Fruit fly (Drosophila melanogaster) whole organism, wandering third instar larva: ENCODE data around the gene CG5273.

Experiments
- Abd-B ChIP-seq: fragments of >200 bp; optimal IDR thresholded peaks from 2 replicates; lab custom pipeline; 2017; ENCODE audit warnings: missing biosample characterization, missing genetic modification characterization
- CrebA ChIP-seq: fragments of 200-800 bp; sonication (Bioruptor generic); optimal IDR thresholded peaks from 2 replicates; lab custom pipeline; 2016; ENCODE audit warnings: missing biosample characterization, mild to moderate bottlenecking, missing genetic modification characterization, borderline replicate concordance
- Dfd ChIP-seq: fragments of >200 bp; optimal IDR thresholded peaks from 2 replicates; lab custom pipeline; 2017; ENCODE audit warnings: missing biosample characterization, missing genetic modification characterization
- Dif ChIP-seq: fragments of 200-275, 200-300 bp; sonication (Bioruptor generic); optimal IDR thresholded peaks from 2 replicates; lab custom pipeline; 2018; ENCODE audit warnings: missing biosample characterization, missing genetic modification characterization; ENCODE audit not compliant: partially characterized antibody
- GATAd ChIP-seq: sonication (Bioruptor generic); optimal IDR thresholded peaks from 2 replicates; lab custom pipeline; 2016; ENCODE audit warnings: missing biosample characterization, missing genetic modification characterization
- HLH106 ChIP-seq: fragments of 200-800 bp; optimal IDR thresholded peaks from 3 replicates; lab custom pipeline; 2019; ENCODE audit warnings: missing biosample characterization, mild to moderate bottlenecking, missing genetic modification characterization, moderate library complexity
- Hr78 ChIP-seq: fragments of >200 bp; optimal IDR thresholded peaks from 2 replicates; lab custom pipeline; 2017; ENCODE audit warnings: missing biosample characterization, missing genetic modification characterization
- N ChIP-seq: fragments of >200 bp; optimal IDR thresholded peaks from 2 replicates; lab custom pipeline; 2018; ENCODE audit warnings: missing biosample characterization, missing external identifiers, missing genetic modification characterization
- OdsH ChIP-seq: fragments of 200-800 bp; sonication (Bioruptor generic); optimal IDR thresholded peaks from 2 replicates; lab custom pipeline; 2016; ENCODE audit warnings: missing biosample characterization, mild to moderate bottlenecking, missing genetic modification characterization
- Sp1 ChIP-seq: fragments of 200-800 bp; sonication (Bioruptor generic); optimal IDR thresholded peaks from 3 replicates; lab custom pipeline; 2019; ENCODE audit warnings: missing biosample characterization, mild to moderate bottlenecking, missing genetic modification characterization, moderate library complexity
- Vsx2 ChIP-seq: fragments of 200-300, 225-300 bp; sonication (Bioruptor generic); optimal IDR thresholded peaks from 2 replicates; lab custom pipeline; 2018; ENCODE audit warnings: missing biosample characterization, missing genetic modification characterization; ENCODE audit not compliant: partially characterized antibody
- foxo ChIP-seq, 2 experiments: fragments of 200-800 bp; sonication (Bioruptor generic); optimal IDR thresholded peaks; 2 replicates in 1 of 2; 3 replicates in 1 of 2; lab custom pipeline; 2016 to 2017; ENCODE audit warnings: missing biosample characterization in 2 of 2, missing genetic modification characterization in 2 of 2
- h ChIP-seq: fragments of 200-800 bp; sonication (Bioruptor generic); optimal IDR thresholded peaks from 3 replicates; lab custom pipeline; 2016; ENCODE audit warnings: missing biosample characterization, mild to moderate bottlenecking, missing genetic modification characterization
- jim ChIP-seq: fragments of 175-275, 200-325 bp; sonication (Bioruptor generic); optimal IDR thresholded peaks from 2 replicates; lab custom pipeline; 2016; ENCODE audit warnings: missing biosample characterization, mild to moderate bottlenecking, missing genetic modification characterization
- lola ChIP-seq: fragments of >200 bp; optimal IDR thresholded peaks from 2 replicates; lab custom pipeline; 2017; ENCODE audit warnings: missing biosample characterization, missing genetic modification characterization
- psq ChIP-seq: fragments of 200-800 bp; sonication (Bioruptor generic); optimal IDR thresholded peaks from 3 replicates; lab custom pipeline; 2017; ENCODE audit warnings: missing biosample characterization, mild to moderate bottlenecking, missing genetic modification characterization, moderate library complexity
- rgr ChIP-seq: fragments of 200-800 bp; sonication (Bioruptor generic); optimal IDR thresholded peaks from 3 replicates; lab custom pipeline; 2016; ENCODE audit warnings: missing biosample characterization, mild to moderate bottlenecking, missing genetic modification characterization
- tai ChIP-seq: sonication (Bioruptor generic); optimal IDR thresholded peaks from 2 replicates; lab custom pipeline; 2016; ENCODE audit warnings: missing biosample characterization, missing genetic modification characterization
- usp ChIP-seq: fragments of >200 bp; optimal IDR thresholded peaks from 2 replicates; lab custom pipeline; 2017; ENCODE audit warnings: missing biosample characterization, missing genetic modification characterization
- woc ChIP-seq: sonication (Bioruptor generic); optimal IDR thresholded peaks from 2 replicates; lab custom pipeline; 2016; ENCODE audit warnings: missing biosample characterization, mild to moderate bottlenecking, missing genetic modification characterization

The CG5273 gene

dm6 chrX:803370-803769 lies 44.0 kb downstream of the CG5273 start, which contains the start of gene CG13359:
TSS of gene CG13359 (minus strand) at chrX:803470.
- no peak for TF ChIP-seq N (GFP tag; lab: Kevin White, UChicago)
- no peak for TF ChIP-seq lola
- TF ChIP-seq jim, result no peak
- no peak for TF ChIP-seq usp (GFP tag; lab: Kevin White, UChicago)
- no peak for TF ChIP-seq OdsH (GFP tag; lab: Kevin White, UChicago)
- no peak for TF ChIP-seq foxo (GFP tag; optimal IDR thresholded peaks at IDR 0.05; lab: Kevin White, UChicago)
- no peak for TF ChIP-seq Dfd (GFP tag; lab: Kevin White, UChicago)
- no peak for TF ChIP-seq Hr78 (GFP tag; lab: Kevin White, UChicago)
- TF ChIP-seq tai, result no peak
- no peak for TF ChIP-seq Abd-B (GFP tag; lab: Kevin White, UChicago)
- no peak for TF ChIP-seq psq (GFP tag; lab: Kevin White, UChicago)
- TF ChIP-seq woc (GFP tag; lab: Kevin White, UChicago), result no peak
- no peak for TF ChIP-seq Dif (GFP tag; lab: Kevin White, UChicago)
- TF ChIP-seq CrebA (GFP tag; lab: Kevin White, UChicago), result no peak
- no peak for TF ChIP-seq Vsx2 (GFP tag; lab: Kevin White, UChicago)
- TF ChIP-seq h (GFP tag; lab: Kevin White, UChicago), result no peak
- TF ChIP-seq HLH106, result no peak
- TF ChIP-seq Sp1, result no peak

dm6 chrX:804821-805220 lies 45.4 kb downstream of the CG5273 start, which contains the start of gene CG13358:
TSS of gene CG13358 (minus strand) at chrX:804921.
- TF ChIP-seq HLH106 (no peak), GATAd (GFP tag; lab: Kevin White, UChicago) (no peak), foxo (GFP tag; optimal IDR thresholded peaks at IDR 0.05; lab: Kevin White, UChicago) (no peak)

DNA sequence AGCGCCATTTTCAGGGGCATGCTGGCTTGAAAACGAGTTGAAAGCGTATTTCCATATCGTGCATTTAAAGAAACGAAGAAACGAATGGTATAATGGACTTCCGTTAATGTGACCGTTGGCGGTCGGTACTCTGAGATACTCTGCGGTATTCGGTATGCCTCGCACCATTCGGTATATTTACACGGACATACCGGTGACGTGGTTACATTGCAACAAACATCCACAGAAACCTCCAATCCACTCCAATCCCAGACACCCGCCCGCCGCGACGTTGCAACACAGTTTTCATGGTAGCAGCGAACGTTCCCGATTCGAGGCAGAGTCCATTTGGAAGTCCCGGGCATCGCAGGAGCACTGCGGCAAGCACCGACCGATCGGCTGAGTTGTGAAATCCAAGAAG lies 46.5 kb downstream of the CG5273 start, which contains the start of gene Sec22:
Gene Sec22, plus strand, starts transcription at position 170 of the 400 bp plus-strand sequence.
- no peak for TF ChIP-seq usp (GFP tag; lab: Kevin White, UChicago)
- peak; percentile 18 for TF ChIP-seq HLH106
- peak; percentile 16 for TF ChIP-seq Sp1
- peak; percentile 22 for TF ChIP-seq rgr (GFP tag; lab: Kevin White, UChicago)
